Worm (Caenorhabditis elegans) whole organism, midembryonic: ENCODE measurements around the gene F15H10.10.

Experiments used
- T22C8.4 ChIP-seq: fragments of 200-800 bp; sonication (Bioruptor generic); IDR thresholded peaks from 2 replicates; pipeline ENCODE4 v1.3.6; 2022; ENCODE audit warnings: missing genetic modification characterization, missing compliant biosample characterization
- cog-1 ChIP-seq: sonication (generic microtip); optimal IDR thresholded peaks from 2 replicates; lab custom pipeline; 2016; ENCODE audit warnings: missing genetic modification characterization, missing compliant biosample characterization
- klf-2 ChIP-seq: fragments of 200-800 bp; sonication (Bioruptor generic); conservative IDR thresholded peaks from 2 replicates; pipeline ENCODE4 v1.3.6; 2022; ENCODE audit warnings: missing genetic modification reagents, missing genetic modification characterization, missing compliant biosample characterization
- ref-1 ChIP-seq: fragments of 200-800 bp; sonication (Bioruptor generic); conservative IDR thresholded peaks from 2 replicates; pipeline ENCODE4 v1.3.6; 2022; ENCODE audit warnings: missing genetic modification reagents, missing genetic modification characterization, missing compliant biosample characterization
- ztf-23 ChIP-seq: fragments of 200-800 bp; sonication (Bioruptor generic); IDR thresholded peaks from 2 replicates; pipeline ENCODE4 v1.3.6; 2022; ENCODE audit warnings: missing genetic modification reagents, missing genetic modification characterization, missing compliant biosample characterization
- ztf-29 ChIP-seq: fragments of 200-800 bp; sonication (Bioruptor generic); IDR thresholded peaks from 2 replicates; pipeline ENCODE4 v1.3.6; 2022; ENCODE audit warnings: missing genetic modification reagents, missing genetic modification characterization, missing compliant biosample characterization

- TF ChIP-seq T22C8.4 (GFP tag; lab: Robert Waterston, UW) (no peak), cog-1 (tag; lab: Kevin White, UChicago) (no peak), klf-2 (GFP tag; lab: Robert Waterston, UW) (no peak), ztf-29 (no peak), ztf-23 (GFP tag; lab: Robert Waterston, UW) (no peak), ref-1 (GFP tag; lab: Robert Waterston, UW) (no peak)
These were observed 34.7 kb downstream of the F15H10.10 start, which contains the start of gene pqn-2 for ce11 chrV:10382142-10382541.
